Worm (Caenorhabditis elegans): ENCODE results near the gene slc-25A18.2.
A peak's percentile ranks its signal among the peaks of the same experiment; 100 is the strongest.

slc-25A18.2 gene

ce11 chrIV:7440238-7440637 is 34.6 kb upstream of the slc-25A18.2 start:
- TF ChIP-seq elt-2 (tag; optimal IDR thresholded peaks at IDR 0.05) (peak; percentile 20), nfya-1 (tag; optimal IDR thresholded peaks at IDR 0.05; ENCODE audit: insufficient read depth) (no peak), nhr-43 (tag; optimal IDR thresholded peaks at IDR 0.05; ENCODE audit: poor library complexity, severe bottlenecking) (peak; percentile 8)

- TF ChIP-seq ama-1 (optimal IDR thresholded peaks at IDR 0.05) (no peak), skn-1 (tag; optimal IDR thresholded peaks at IDR 0.05) (no peak), mml-1 (tag; optimal IDR thresholded peaks at IDR 0.05) (no peak)
These were observed 29.6 kb upstream of the slc-25A18.2 start, which contains the start of gene valv-1 for ce11 chrIV:7445236-7445635. Gene valv-1 (minus strand): TSS chrIV:7445336.

- TF ChIP-seq nhr-28 (tag; optimal IDR thresholded peaks at IDR 0.05): no peak
These were observed 28.8 kb upstream of the slc-25A18.2 start, which contains the start of gene B0496.1 for ce11 chrIV:7445995-7446394. Gene B0496.1 (plus strand): TSS chrIV:7446295.

ce11 chrIV:7447556-7447955 is 27.3 kb upstream of the slc-25A18.2 start, which contains the start of gene B0496.2:
Gene B0496.2 (plus strand): TSS chrIV:7447856.
- TF ChIP-seq eor-1 (tag; optimal IDR thresholded peaks at IDR 0.05) (no peak), daf-12 (tag; optimal IDR thresholded peaks at IDR 0.05) (no peak), pqm-1 (tag; optimal IDR thresholded peaks at IDR 0.05) (no peak), nhr-76 (tag; optimal IDR thresholded peaks at IDR 0.05) (no peak), nhr-25 (tag; optimal IDR thresholded peaks at IDR 0.05) (no peak)

- no peak for TF ChIP-seq R02D3.7 (tag; optimal IDR thresholded peaks at IDR 0.05)
These were observed 23.5 kb upstream of the slc-25A18.2 start, which contains the start of gene tes-1 for ce11 chrIV:7451345-7451744. Gene tes-1 (minus strand): TSS chrIV:7451445.

ce11 chrIV:7453661-7454159 is 21.1 kb upstream of the slc-25A18.2 start:
- TF ChIP-seq eor-1 (tag; optimal IDR thresholded peaks at IDR 0.05): no peak
- no peak for TF ChIP-seq nhr-28 (tag; optimal IDR thresholded peaks at IDR 0.05)
- TF ChIP-seq nhr-77 (tag; optimal IDR thresholded peaks at IDR 0.05): no peak
- peak; percentile 20 for TF ChIP-seq lin-39 (tag; optimal IDR thresholded peaks at IDR 0.05)
- no peak for TF ChIP-seq ceh-28 (tag; optimal IDR thresholded peaks at IDR 0.05)
- TF ChIP-seq nhr-12 (tag; optimal IDR thresholded peaks at IDR 0.05): no peak

- TF ChIP-seq nhr-25 (tag; optimal IDR thresholded peaks at IDR 0.05) (peak; percentile 36), skn-1 (tag; optimal IDR thresholded peaks at IDR 0.05) (no peak)
These were observed 20.0 kb upstream of the slc-25A18.2 start for ce11 chrIV:7454890-7455289.

- TF ChIP-seq snpc-4 (tag; optimal IDR thresholded peaks at IDR 0.05): no peak
- TF ChIP-seq nfya-1 (tag; optimal IDR thresholded peaks at IDR 0.05; ENCODE audit: insufficient read depth): no peak
- no peak for TF ChIP-seq ZK546.5 (tag; optimal IDR thresholded peaks at IDR 0.05)
- TF ChIP-seq ama-1 (optimal IDR thresholded peaks at IDR 0.05): no peak
- no peak for TF ChIP-seq fkh-2 (tag; optimal IDR thresholded peaks at IDR 0.05)
- no peak for TF ChIP-seq ceh-9 (tag; optimal IDR thresholded peaks at IDR 0.05)
- TF ChIP-seq lsy-12 (tag; optimal IDR thresholded peaks at IDR 0.05): no peak
- no peak for TF ChIP-seq pqm-1 (tag; optimal IDR thresholded peaks at IDR 0.05)
- TF ChIP-seq unc-39 (tag; optimal IDR thresholded peaks at IDR 0.05): no peak
- TF ChIP-seq ceh-16 (tag; optimal IDR thresholded peaks at IDR 0.05): no peak
- TF ChIP-seq ceh-82 (tag; optimal IDR thresholded peaks at IDR 0.05): no peak
- TF ChIP-seq nhr-67 (tag; optimal IDR thresholded peaks at IDR 0.05): no peak
- TF ChIP-seq ceh-28 (tag; optimal IDR thresholded peaks at IDR 0.05): no peak
- TF ChIP-seq fkh-10 (GFP tag; optimal IDR thresholded peaks at IDR 0.05): no peak
- no peak for TF ChIP-seq daf-12 (tag; optimal IDR thresholded peaks at IDR 0.05)
- no peak for TF ChIP-seq pha-4 (tag; optimal IDR thresholded peaks at IDR 0.05)
- no peak for TF ChIP-seq skn-1 (tag; optimal IDR thresholded peaks at IDR 0.05)
- no peak for TF ChIP-seq hmg-11 (tag; optimal IDR thresholded peaks at IDR 0.05)
- TF ChIP-seq nhr-76 (tag; optimal IDR thresholded peaks at IDR 0.05): no peak
- TF ChIP-seq elt-2 (tag; optimal IDR thresholded peaks at IDR 0.05): no peak
These were observed 18.6 kb upstream of the slc-25A18.2 start, which contains the start of gene F13B6.1 for ce11 chrIV:7456225-7456624. Gene F13B6.1 (plus strand): TSS chrIV:7456525.

Measured in whole organism, L3 larva.